Fruit fly (Drosophila melanogaster) whole organism, embryonic: ENCODE results near the gene dati.
A peak's percentile ranks its signal among the peaks of the same experiment; 100 is the strongest.

Experiments
- Ada2b ChIP-seq: fragments of 200-800 bp; sonication (Bioruptor generic); IDR thresholded peaks from 2 replicates; pipeline ENCODE4 v1.3.6; 2022; ENCODE audit warnings: missing biosample characterization, missing genetic modification characterization
- B-H1 ChIP-seq: fragments of 200-800 bp; sonication (Bioruptor generic); IDR thresholded peaks from 3 replicates; pipeline ENCODE4 v1.3.6; 2022; ENCODE audit warnings: missing biosample characterization, missing genetic modification characterization
- CG10147 ChIP-seq: fragments of 200-800 bp; sonication (Bioruptor generic); optimal IDR thresholded peaks from 2 replicates; lab custom pipeline; 2019; ENCODE audit warnings: missing biosample characterization, mild to moderate bottlenecking, missing genetic modification characterization, moderate library complexity
- CG10462 ChIP-seq: fragments of 200-800 bp; sonication (Bioruptor generic); optimal IDR thresholded peaks from 2 replicates; lab custom pipeline; 2016; ENCODE audit warnings: missing biosample characterization, missing genetic modification characterization
- CG11398 ChIP-seq: fragments of 200-800 bp; sonication (Bioruptor generic); optimal IDR thresholded peaks from 2 replicates; lab custom pipeline; 2016; ENCODE audit warnings: missing biosample characterization, missing genetic modification characterization
- CG11695 ChIP-seq: fragments of 200-800 bp; sonication (Bioruptor generic); IDR thresholded peaks from 3 replicates; pipeline ENCODE4 v1.3.6; 2022; ENCODE audit warnings: missing biosample characterization, missing genetic modification characterization
- CG11696 ChIP-seq: fragments of 200-800 bp; sonication (Bioruptor generic); IDR thresholded peaks from 2 replicates; pipeline ENCODE4 v1.3.6; 2022; ENCODE audit warnings: missing biosample characterization, missing genetic modification characterization
- CG12219 ChIP-seq: fragments of 200-800 bp; sonication (Bioruptor generic); optimal IDR thresholded peaks from 3 replicates; lab custom pipeline; 2018; ENCODE audit warnings: missing biosample characterization, mild to moderate bottlenecking, missing genetic modification characterization
- CG1233 ChIP-seq: fragments of 200-800 bp; sonication (Bioruptor generic); optimal IDR thresholded peaks from 4 replicates; lab custom pipeline; 2018; ENCODE audit warnings: missing biosample characterization, mild to moderate bottlenecking, missing genetic modification characterization
- CG13624 ChIP-seq: fragments of 200-800 bp; sonication (Bioruptor generic); optimal IDR thresholded peaks from 2 replicates; lab custom pipeline; 2016; ENCODE audit warnings: missing biosample characterization, missing genetic modification characterization
- CG15514 ChIP-seq: fragments of 200-800 bp; sonication (Bioruptor generic); optimal IDR thresholded peaks from 3 replicates; lab custom pipeline; 2017; ENCODE audit warnings: missing biosample characterization, missing genetic modification characterization, mild to moderate bottlenecking, moderate library complexity, missing genetic modification reagents
- CG17186 ChIP-seq: fragments of 200-800 bp; sonication (Bioruptor generic); optimal IDR thresholded peaks from 3 replicates; lab custom pipeline; 2017; ENCODE audit warnings: missing biosample characterization, missing genetic modification reagents, missing genetic modification characterization
- CG17361 ChIP-seq: fragments of 200-800 bp; sonication (Bioruptor generic); IDR thresholded peaks from 3 replicates; pipeline ENCODE4 v1.3.6; 2022; ENCODE audit warnings: missing biosample characterization, missing genetic modification characterization
- CG2199 ChIP-seq: fragments of 200-800 bp; sonication (Bioruptor generic); IDR thresholded peaks from 3 replicates; pipeline ENCODE4 v1.3.6; 2022; ENCODE audit warnings: missing biosample characterization, missing genetic modification characterization
- CG30431 ChIP-seq: fragments of 200-800 bp; sonication (Bioruptor generic); optimal IDR thresholded peaks from 2 replicates; lab custom pipeline; 2017; ENCODE audit warnings: missing biosample characterization, missing genetic modification characterization
- CG3407 ChIP-seq: fragments of 200-800 bp; sonication (Bioruptor generic); optimal IDR thresholded peaks from 2 replicates; lab custom pipeline; 2018; ENCODE audit warnings: missing biosample characterization, mild to moderate bottlenecking, missing genetic modification characterization
- CG42726 ChIP-seq: fragments of 200-800 bp; sonication (Bioruptor generic); IDR thresholded peaks from 2 replicates; pipeline ENCODE4 v1.3.6; 2022; ENCODE audit warnings: missing biosample characterization, missing genetic modification characterization; ENCODE audit not compliant: partially characterized antibody
- CG4328 ChIP-seq: fragments of 200-800 bp; sonication (Bioruptor generic); optimal IDR thresholded peaks from 3 replicates; lab custom pipeline; 2017; ENCODE audit warnings: missing biosample characterization, missing genetic modification reagents, missing genetic modification characterization
- D ChIP-seq, 2 experiments: fragments of 200-800 bp in 1 of 2; fragments of >200 bp in 1 of 2; sonication (Bioruptor generic) in 1 of 2; optimal IDR thresholded peaks; 2 replicates in 1 of 2; 3 replicates in 1 of 2; lab custom pipeline; 2017; ENCODE audit warnings: mild to moderate bottlenecking in 1 of 2, missing biosample characterization in 1 of 2, missing genetic modification characterization in 1 of 2, missing genetic modification reagents in 1 of 2
- Dip2 ChIP-seq: fragments of 200-800 bp; sonication (Bioruptor generic); IDR thresholded peaks from 2 replicates; pipeline ENCODE4 v1.3.6; 2022; ENCODE audit warnings: missing biosample characterization, missing genetic modification characterization
- Dref ChIP-seq: fragments of 200-800 bp; sonication (Bioruptor generic); IDR thresholded peaks from 2 replicates; pipeline ENCODE4 v1.3.6; 2022; ENCODE audit warnings: missing biosample characterization, missing genetic modification characterization
- Ets65A ChIP-seq: fragments of 200-800 bp; sonication (Bioruptor generic); peaks from one replicate; lab custom pipeline; 2016; ENCODE audit warnings: missing biosample characterization, missing genetic modification characterization
- HLHmδ ChIP-seq: fragments of 200-800 bp; sonication (Bioruptor generic); optimal IDR thresholded peaks from 2 replicates; lab custom pipeline; 2018; ENCODE audit warnings: missing biosample characterization, mild to moderate bottlenecking, missing genetic modification characterization, moderate library complexity
- Lim3 ChIP-seq: fragments of 200-800 bp; sonication (Bioruptor generic); IDR thresholded peaks from 2 replicates; pipeline ENCODE4 v1.3.6; 2022; ENCODE audit warnings: missing biosample characterization, missing genetic modification characterization
- Med ChIP-seq: fragments of 200-800 bp; sonication (Bioruptor generic); peaks from one replicate; lab custom pipeline; 2016; ENCODE audit warnings: missing biosample characterization, missing genetic modification characterization, mild to moderate bottlenecking, inconsistent platforms, moderate library complexity
- Neu2 ChIP-seq: fragments of 200-800 bp; sonication (Bioruptor generic); optimal IDR thresholded peaks from 3 replicates; lab custom pipeline; 2016; ENCODE audit warnings: missing biosample characterization, missing genetic modification characterization, borderline replicate concordance
- Nf-YB ChIP-seq: fragments of 200-800 bp; sonication (Bioruptor generic); optimal IDR thresholded peaks from 3 replicates; lab custom pipeline; 2019; ENCODE audit warnings: missing biosample characterization, mild to moderate bottlenecking, missing genetic modification characterization, moderate library complexity
- Pdp1 ChIP-seq, 2 experiments: fragments of 200-800 bp; sonication (Bioruptor generic); optimal IDR thresholded peaks; 3 replicates each; lab custom pipeline; 2016; ENCODE audit warnings: missing biosample characterization in 2 of 2, missing genetic modification characterization in 2 of 2, mild to moderate bottlenecking in 1 of 2, moderate library complexity in 1 of 2
- Scr ChIP-seq: fragments of 200-800 bp; sonication (Bioruptor generic); IDR thresholded peaks from 2 replicates; pipeline ENCODE4 v1.3.6; 2022; ENCODE audit warnings: missing biosample characterization, missing genetic modification characterization; ENCODE audit not compliant: partially characterized antibody
- Ssrp ChIP-seq: fragments of 200-800 bp; sonication (Bioruptor generic); optimal IDR thresholded peaks from 2 replicates; lab custom pipeline; 2018; ENCODE audit warnings: missing biosample characterization, mild to moderate bottlenecking, missing genetic modification characterization, moderate library complexity
- TFAM ChIP-seq: fragments of 200-800 bp; sonication (Bioruptor generic); optimal IDR thresholded peaks from 2 replicates; lab custom pipeline; 2017; ENCODE audit warnings: missing biosample characterization, missing genetic modification characterization, inconsistent platforms
- bcd ChIP-seq: fragments of 200-800 bp; sonication (Bioruptor generic); optimal IDR thresholded peaks from 2 replicates; lab custom pipeline; 2017; ENCODE audit warnings: missing biosample characterization, mild to moderate bottlenecking, missing genetic modification characterization
- btn ChIP-seq: fragments of 200-800 bp; sonication (Bioruptor generic); optimal IDR thresholded peaks from 2 replicates; lab custom pipeline; 2016; ENCODE audit warnings: missing biosample characterization, missing genetic modification characterization
- chif ChIP-seq, 2 experiments: fragments of 200-800 bp; sonication (Bioruptor generic); optimal IDR thresholded peaks; 3 replicates each; lab custom pipeline; 2016; ENCODE audit warnings: missing biosample characterization in 2 of 2, missing genetic modification characterization in 2 of 2
- croc ChIP-seq: fragments of 200-800 bp; sonication (Bioruptor generic); conservative IDR thresholded peaks from 3 replicates; pipeline ENCODE4 v1.3.6; 2022; ENCODE audit warnings: missing biosample characterization, missing genetic modification characterization
- dm ChIP-seq: fragments of 200-800 bp; sonication (Bioruptor generic); optimal IDR thresholded peaks from 3 replicates; lab custom pipeline; 2016; ENCODE audit warnings: missing biosample characterization, missing genetic modification characterization
- peb ChIP-seq: fragments of 200-800 bp; sonication (Bioruptor generic); IDR thresholded peaks from 2 replicates; pipeline ENCODE4 v1.3.6; 2022; ENCODE audit warnings: missing biosample characterization, missing genetic modification characterization
- ranshi ChIP-seq: fragments of 200-800 bp; sonication (Bioruptor generic); IDR thresholded peaks from 2 replicates; pipeline ENCODE4 v1.3.6; 2022; ENCODE audit warnings: missing biosample characterization, missing genetic modification characterization
- sens ChIP-seq: fragments of 200-800 bp; sonication (Bioruptor generic); peaks from one replicate; lab custom pipeline; 2016; ENCODE audit warnings: missing biosample characterization, missing genetic modification characterization
- tna ChIP-seq: fragments of 200-800 bp; sonication (Bioruptor generic); IDR thresholded peaks from 2 replicates; pipeline ENCODE4 v1.3.6; 2022; ENCODE audit warnings: missing biosample characterization, missing genetic modification characterization; ENCODE audit not compliant: partially characterized antibody
- tup ChIP-seq: fragments of 200-800 bp; sonication (Bioruptor generic); optimal IDR thresholded peaks from 2 replicates; lab custom pipeline; 2016; ENCODE audit warnings: missing biosample characterization, mild to moderate bottlenecking, missing genetic modification characterization, moderate library complexity
- twi ChIP-seq: fragments of 200-800 bp; optimal IDR thresholded peaks from 2 replicates; lab custom pipeline; 2019; ENCODE audit warnings: missing biosample characterization, mild to moderate bottlenecking, missing genetic modification characterization, moderate library complexity
- zf30C ChIP-seq: fragments of 200-800 bp; sonication (Bioruptor generic); optimal IDR thresholded peaks from 3 replicates; lab custom pipeline; 2018; ENCODE audit warnings: missing biosample characterization, mild to moderate bottlenecking, missing genetic modification characterization

dati gene

dm6 chr4:404325-404724 lies 8.9 kb upstream of the dati start (continued):
- TF ChIP-seq dm (GFP tag; lab: Kevin White, UChicago): no peak
- no peak; the same call in 1 of the 2 replicates for TF ChIP-seq ranshi (GFP tag; lab: Robert Waterston, UW)
- TF ChIP-seq Ada2b (GFP tag; lab: Robert Waterston, UW): no peak
- TF ChIP-seq CG42726: no peak
- TF ChIP-seq CG17186 (GFP tag; lab: Kevin White, UChicago): no peak
- no peak for TF ChIP-seq Dip2
- no peak for TF ChIP-seq peb (GFP tag; lab: Robert Waterston, UW)
- TF ChIP-seq croc (GFP tag; lab: Robert Waterston, UW): no peak
- TF ChIP-seq Dref (GFP tag; lab: Robert Waterston, UW): no peak
- no peak for TF ChIP-seq D (optimal IDR thresholded peaks at IDR 0.05; lab: Kevin White, UChicago)
- peak; percentile 41 for TF ChIP-seq D (GFP tag; optimal IDR thresholded peaks at IDR 0.05; lab: Kevin White, UChicago)
- TF ChIP-seq Ssrp (tag; lab: Kevin White, UChicago): no peak
- TF ChIP-seq CG1233 (GFP tag; lab: Kevin White, UChicago): peak; percentile 61
- TF ChIP-seq CG11696 (GFP tag; lab: Robert Waterston, UW): no peak
- TF ChIP-seq CG13624 (GFP tag; lab: Kevin White, UChicago): no peak
- no peak for TF ChIP-seq Neu2 (GFP tag; lab: Kevin White, UChicago)
- no peak for TF ChIP-seq btn

DNA sequence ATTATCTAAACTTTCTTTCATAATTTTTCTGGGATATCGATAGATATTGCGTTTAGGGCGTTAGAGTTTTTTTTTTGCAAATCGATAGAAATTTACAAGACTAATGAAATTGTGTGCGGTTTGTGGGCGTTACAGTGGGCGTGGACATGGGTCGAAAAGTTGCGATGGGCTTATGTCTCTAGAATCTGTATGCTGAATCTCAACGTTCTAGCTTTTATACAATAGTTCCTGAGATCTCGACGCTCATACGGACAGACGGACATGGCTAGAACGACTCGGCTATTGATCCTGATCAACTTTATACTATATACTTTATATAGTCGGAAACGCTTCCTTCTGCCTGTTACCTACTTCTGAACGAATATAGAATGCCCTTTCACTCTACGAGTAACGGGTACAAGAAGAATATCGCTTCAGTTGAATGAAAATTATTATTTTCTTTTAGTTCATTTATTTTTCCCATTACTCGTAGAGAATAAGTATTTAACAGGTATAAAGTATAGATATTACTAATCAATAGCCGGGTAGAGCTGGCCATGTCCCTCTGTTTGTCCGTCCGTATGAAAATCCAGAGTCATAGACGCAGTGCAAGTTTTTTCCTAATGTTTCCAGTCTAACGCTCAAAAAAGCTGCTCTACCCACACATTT lies 7.6 kb upstream of the dati start:
- TF ChIP-seq Ets65A (GFP tag; lab: Kevin White, UChicago) (peak; percentile 60), CG4328 (GFP tag; lab: Kevin White, UChicago) (no peak), CG10147 (no peak), bcd (GFP tag; lab: Kevin White, UChicago) (no peak), CG12219 (GFP tag; lab: Kevin White, UChicago) (no peak), CG11398 (GFP tag; lab: Kevin White, UChicago) (no peak), D (optimal IDR thresholded peaks at IDR 0.05; lab: Kevin White, UChicago) (no peak), D (GFP tag; optimal IDR thresholded peaks at IDR 0.05; lab: Kevin White, UChicago) (no peak), tup (GFP tag; lab: Kevin White, UChicago) (no peak), CG30431 (no peak), sens (GFP tag; lab: Kevin White, UChicago) (peak; percentile 55)

dm6 chr4:398555-398954 lies 3.1 kb upstream of the dati start:
- peak; percentile 85 for TF ChIP-seq twi (tag; lab: Kevin White, UChicago)
- TF ChIP-seq Med (GFP tag; lab: Kevin White, UChicago): peak; percentile 60
- no peak for TF ChIP-seq CG10462 (GFP tag; lab: Kevin White, UChicago)
- TF ChIP-seq TFAM (GFP tag; lab: Kevin White, UChicago): no peak
- peak; percentile 39 for TF ChIP-seq sens (GFP tag; lab: Kevin White, UChicago)
- peak; percentile 77; the same call in 2 of the 3 replicates for TF ChIP-seq CG2199 (GFP tag; lab: Robert Waterston, UW)
- no peak for TF ChIP-seq tna (GFP tag; lab: Robert Waterston, UW)

- 0 out of 3 replicates have a peak, but pooled peaks have one; percentile 22 for TF ChIP-seq CG17361 (GFP tag; lab: Robert Waterston, UW)
- TF ChIP-seq Lim3 (GFP tag; lab: Robert Waterston, UW): 0 out of 2 replicates have a peak, but pooled peaks have one; percentile 5
- TF ChIP-seq HLHmδ (GFP tag; lab: Kevin White, UChicago): peak; percentile 1
- TF ChIP-seq CG15514 (GFP tag; lab: Kevin White, UChicago): no peak
- TF ChIP-seq zf30C (GFP tag; lab: Kevin White, UChicago): peak; percentile 67
- TF ChIP-seq CG11695 (GFP tag; lab: Robert Waterston, UW): peak; percentile 50; the same call in 1 of the 3 replicates
- no peak for TF ChIP-seq B-H1 (GFP tag; lab: Robert Waterston, UW)
- 0 out of 3 replicates have a peak, but pooled peaks have one; percentile 3 for TF ChIP-seq CG2199 (GFP tag; lab: Robert Waterston, UW)
- peak; percentile 33 for TF ChIP-seq Ets65A (GFP tag; lab: Kevin White, UChicago)
- peak in 1 of 2 experiments; percentile 7 for TF ChIP-seq chif (GFP tag; optimal IDR thresholded peaks at IDR 0.05; lab: Kevin White, UChicago)
- peak; percentile 9 for TF ChIP-seq CG3407 (GFP tag; lab: Kevin White, UChicago)
- TF ChIP-seq Dip2: no peak
- peak; percentile 60 for TF ChIP-seq Nf-YB
- no peak for TF ChIP-seq Scr (GFP tag; lab: Robert Waterston, UW)
- TF ChIP-seq Pdp1 (GFP tag; optimal IDR thresholded peaks at IDR 0.05; lab: Kevin White, UChicago): peak in 1 of 2 experiments; percentile 35
- peak; percentile 74 for TF ChIP-seq sens (GFP tag; lab: Kevin White, UChicago)
Observed at dm6 chr4:395869-396568, 614 bp upstream of the dati start.
